Fruit fly (Drosophila melanogaster): ENCODE data around the gene osi.

dm6 chr2L:16885347-16885746, 2.4 kb downstream of the osi start:
- TF ChIP-seq usp (GFP tag; optimal IDR thresholded peaks at IDR 0.05) (no peak), pan (optimal IDR thresholded peaks at IDR 0.05) (no peak)
